Worm (Caenorhabditis elegans) whole organism, L1 larva: ENCODE data around the gene anmt-3.

Source experiments
- C16A3.4 ChIP-seq: fragments of 150-350 bp; optimal IDR thresholded peaks from 2 replicates; lab custom pipeline; 2014; ENCODE audit warnings: missing biosample characterization, missing genetic modification characterization
- C34B4.2 ChIP-seq: sonication (generic microtip); optimal IDR thresholded peaks from 2 replicates; lab custom pipeline; 2017; ENCODE audit warnings: mild to moderate bottlenecking, missing genetic modification characterization, missing compliant biosample characterization
- F16B12.6 ChIP-seq: fragments of 150-350 bp; optimal IDR thresholded peaks from 2 replicates; lab custom pipeline; 2014; ENCODE audit warnings: missing biosample characterization, missing genetic modification characterization
- Y116A8C.19 ChIP-seq: sonication (generic microtip); optimal IDR thresholded peaks from 2 replicates; lab custom pipeline; 2016; ENCODE audit warnings: missing compliant biosample characterization, missing genetic modification characterization, borderline replicate concordance
- ces-1 ChIP-seq: fragments of 150-350 bp; optimal IDR thresholded peaks from 2 replicates; lab custom pipeline; 2014; ENCODE audit warnings: missing biosample characterization, missing genetic modification reagents, missing genetic modification characterization
- dpl-1 ChIP-seq, 3 experiments: fragments of 150-350 bp in 2 of 3; sonication (generic microtip) in 1 of 3; optimal IDR thresholded peaks; 2 replicates each; lab custom pipeline; 2014 to 2017; ENCODE audit warnings: missing biosample characterization in 3 of 3, missing genetic modification characterization in 3 of 3, missing genetic modification reagents in 3 of 3
- dsc-1 ChIP-seq: sonication (generic microtip); optimal IDR thresholded peaks from 2 replicates; lab custom pipeline; 2016; ENCODE audit warnings: mild to moderate bottlenecking, missing genetic modification characterization, missing compliant biosample characterization
- efl-1 ChIP-seq, 4 experiments: fragments of 150-350 bp; optimal IDR thresholded peaks in 3 of 4; peaks in 1 of 4; 1 replicate in 1 of 4; 2 replicates in 3 of 4; lab custom pipeline; 2014; ENCODE audit warnings: missing biosample characterization in 2 of 4, missing genetic modification characterization in 2 of 4, missing genetic modification reagents in 2 of 4
- egl-27 ChIP-seq, 2 experiments: fragments of 150-350 bp in 1 of 2; sonication (generic microtip); optimal IDR thresholded peaks; 3 replicates each; lab custom pipeline; 2017 to 2018; ENCODE audit warnings: missing biosample characterization in 2 of 2, missing genetic modification characterization in 2 of 2, missing genetic modification reagents in 2 of 2
- elt-3 ChIP-seq, 6 experiments: fragments of 150-350 bp in 1 of 6; sonication (generic microtip); optimal IDR thresholded peaks; 2 replicates each; lab custom pipeline; 2017 to 2018; ENCODE audit warnings: missing biosample characterization in 6 of 6, missing genetic modification characterization in 6 of 6, inconsistent platforms in 1 of 6
- ets-5 ChIP-seq: fragments of 200-800 bp; sonication (Bioruptor generic); IDR thresholded peaks from 2 replicates; pipeline ENCODE4 v1.3.6; 2022; ENCODE audit warnings: missing genetic modification characterization, missing compliant biosample characterization
- grh-1 ChIP-seq: fragments of 200-800 bp; sonication (Bioruptor generic); IDR thresholded peaks from 2 replicates; pipeline ENCODE4 v1.3.6; 2022; ENCODE audit warnings: missing genetic modification reagents, missing genetic modification characterization, missing compliant biosample characterization
- lin-14 ChIP-seq: fragments of 200-800 bp; sonication (Bioruptor generic); optimal IDR thresholded peaks from 2 replicates; lab custom pipeline; 2018; ENCODE audit warnings: mild to moderate bottlenecking, missing genetic modification characterization, moderate library complexity, missing compliant biosample characterization
- lin-15B ChIP-seq: fragments of 150-350 bp; sonication (generic microtip); optimal IDR thresholded peaks from 3 replicates; lab custom pipeline; 2014; ENCODE audit warnings: missing biosample characterization, missing genetic modification characterization
- lin-35 ChIP-seq, 2 experiments: fragments of 150-350 bp; optimal IDR thresholded peaks; 2 replicates each; lab custom pipeline; 2014; ENCODE audit warnings: missing biosample characterization in 2 of 2, missing genetic modification characterization in 2 of 2, missing genetic modification reagents in 2 of 2
- lsy-2 ChIP-seq, 2 experiments: fragments of 150-350 bp; optimal IDR thresholded peaks; 2 replicates each; lab custom pipeline; 2014; ENCODE audit warnings: missing biosample characterization in 2 of 2, missing genetic modification characterization in 2 of 2
- mep-1 ChIP-seq: fragments of 150-350 bp; optimal IDR thresholded peaks from 2 replicates; lab custom pipeline; 2014; ENCODE audit warnings: missing biosample characterization, missing genetic modification characterization
- nhr-237 ChIP-seq: fragments of 150-350 bp; optimal IDR thresholded peaks from 2 replicates; lab custom pipeline; 2014; ENCODE audit warnings: missing biosample characterization, missing genetic modification characterization
- nhr-28 ChIP-seq: fragments of 150-350 bp; optimal IDR thresholded peaks from 2 replicates; lab custom pipeline; 2014; ENCODE audit warnings: missing biosample characterization, missing genetic modification characterization
- nhr-47 ChIP-seq: sonication (generic microtip); optimal IDR thresholded peaks from 2 replicates; lab custom pipeline; 2016; ENCODE audit warnings: mild to moderate bottlenecking, missing genetic modification characterization, moderate library complexity, missing compliant biosample characterization
- nhr-71 ChIP-seq: sonication (generic microtip); optimal IDR thresholded peaks from 2 replicates; lab custom pipeline; 2016; ENCODE audit warnings: mild to moderate bottlenecking, missing genetic modification characterization, moderate library complexity, missing compliant biosample characterization
- nhr-77 ChIP-seq: fragments of 150-350 bp; optimal IDR thresholded peaks from 2 replicates; lab custom pipeline; 2014; ENCODE audit warnings: missing biosample characterization, missing genetic modification characterization
- nhr-84 ChIP-seq: sonication (generic microtip); optimal IDR thresholded peaks from 2 replicates; lab custom pipeline; 2017; ENCODE audit warnings: missing biosample characterization, missing genetic modification characterization
- nhr-90 ChIP-seq: sonication (generic microtip); optimal IDR thresholded peaks from 2 replicates; lab custom pipeline; 2016; ENCODE audit warnings: mild to moderate bottlenecking, missing genetic modification characterization, missing compliant biosample characterization; ENCODE audit not compliant: poor library complexity
- pag-3 ChIP-seq: sonication (generic microtip); optimal IDR thresholded peaks from 2 replicates; lab custom pipeline; 2017; ENCODE audit warnings: missing genetic modification characterization, mild to moderate bottlenecking, missing compliant biosample characterization, antibody characterized with exemption, borderline replicate concordance; ENCODE audit not compliant: insufficient read depth
- pqm-1 ChIP-seq: sonication (generic microtip); optimal IDR thresholded peaks from 3 replicates; lab custom pipeline; 2017; ENCODE audit warnings: missing biosample characterization, missing genetic modification characterization
- rnt-1 ChIP-seq: sonication (generic microtip); optimal IDR thresholded peaks from 2 replicates; lab custom pipeline; 2016; ENCODE audit warnings: mild to moderate bottlenecking, missing genetic modification characterization, moderate library complexity, missing compliant biosample characterization
- sup-37 ChIP-seq: fragments of 200-800 bp; sonication (Bioruptor generic); optimal IDR thresholded peaks from 2 replicates; lab custom pipeline; 2018; ENCODE audit warnings: mild to moderate bottlenecking, missing genetic modification characterization, missing compliant biosample characterization
- swsn-7 ChIP-seq: sonication (generic microtip); optimal IDR thresholded peaks from 2 replicates; lab custom pipeline; 2016; ENCODE audit warnings: missing genetic modification characterization, missing compliant biosample characterization
- tbx-2 ChIP-seq: sonication (generic microtip); optimal IDR thresholded peaks from 2 replicates; lab custom pipeline; 2016; ENCODE audit warnings: missing genetic modification characterization, missing compliant biosample characterization
- tlp-1 ChIP-seq: fragments of 150-350 bp; optimal IDR thresholded peaks from 2 replicates; lab custom pipeline; 2014; ENCODE audit warnings: missing biosample characterization, missing genetic modification characterization
- unc-98 ChIP-seq: fragments of 200-800 bp; sonication (Bioruptor generic); IDR thresholded peaks from 2 replicates; pipeline ENCODE4 v1.3.6; 2022; ENCODE audit warnings: missing genetic modification characterization, missing compliant biosample characterization
- vab-15 ChIP-seq: sonication (generic microtip); optimal IDR thresholded peaks from 2 replicates; lab custom pipeline; 2017; ENCODE audit warnings: missing genotype, mild to moderate bottlenecking, missing genetic modification characterization, missing compliant biosample characterization

The anmt-3 gene

ce11 chrV:9991610-9992009 lies 33.5 kb upstream of the anmt-3 start, which contains the start of the genes rde-1 and trpp-6:
Gene rde-1, minus strand, starts transcription at chrV:9991642.
Gene trpp-6, plus strand, starts transcription at chrV:9991895.
- TF ChIP-seq ces-1 (no peak), nhr-28 (tag; lab: Kevin White, UChicago) (no peak), efl-1 (optimal IDR thresholded peaks at IDR 0.05; lab: Kevin White, UChicago) (peak in 1 of 2 experiments; percentile 45), efl-1 (GFP tag; optimal IDR thresholded peaks at IDR 0.05 in 1 of 2; lab: Kevin White, UChicago) (peak in 1 of 2 experiments; percentile 21), rnt-1 (peak; percentile 20), lin-35 (GFP tag; optimal IDR thresholded peaks at IDR 0.05; lab: Kevin White, UChicago) (peak in 1 of 2 experiments; percentile 11), dpl-1 (GFP tag; optimal IDR thresholded peaks at IDR 0.05; lab: Kevin White, UChicago) (peak in 2 of 3 experiments; percentile 15 to 32), nhr-47 (tag; lab: Kevin White, UChicago) (peak; percentile 28), elt-3 (tag; optimal IDR thresholded peaks at IDR 0.05; lab: Kevin White, UChicago) (no peak), pag-3 (tag; lab: Kevin White, UChicago) (no peak), mep-1 (peak; percentile 35), sup-37 (GFP tag; lab: Kevin White, UChicago) (no peak), swsn-7 (tag; lab: Kevin White, UChicago) (peak; percentile 4), F16B12.6 (tag; lab: Kevin White, UChicago) (peak; percentile 82), lsy-2 (tag; optimal IDR thresholded peaks at IDR 0.05; lab: Kevin White, UChicago) (peak; percentile 6 to 13), pqm-1 (tag; lab: Kevin White, UChicago) (no peak), tlp-1 (tag; lab: Kevin White, UChicago) (no peak), vab-15 (tag; lab: Kevin White, UChicago) (no peak), egl-27 (tag; optimal IDR thresholded peaks at IDR 0.05; lab: Kevin White, UChicago) (no peak), nhr-71 (tag; lab: Kevin White, UChicago) (peak; percentile 7)

ce11 chrV:9987688-9988087 lies 29.6 kb upstream of the anmt-3 start, which contains the start of gene C27H6.8:
Gene C27H6.8, minus strand, starts transcription at chrV:9987788.
- no peak for TF ChIP-seq efl-1 (optimal IDR thresholded peaks at IDR 0.05; lab: Kevin White, UChicago)
- TF ChIP-seq efl-1 (GFP tag; optimal IDR thresholded peaks at IDR 0.05 in 1 of 2; lab: Kevin White, UChicago): peak in 1 of 2 experiments; percentile 15
- TF ChIP-seq C34B4.2 (tag; lab: Kevin White, UChicago): no peak
- TF ChIP-seq, all 84 proteins: peak for 1

- TF ChIP-seq lin-35 (GFP tag; optimal IDR thresholded peaks at IDR 0.05; lab: Kevin White, UChicago) (peak in 1 of 2 experiments; percentile 16), grh-1 (GFP tag; lab: Robert Waterston, UW) (no peak), lin-15B (tag; lab: Kevin White, UChicago) (no peak), lsy-2 (tag; optimal IDR thresholded peaks at IDR 0.05; lab: Kevin White, UChicago) (no peak), rnt-1 (peak; percentile 1), nhr-237 (tag; lab: Kevin White, UChicago) (no peak)
- TF ChIP-seq, all 84 proteins: peak for 2
Measured at ce11 chrV:9986177-9986576, 28.0 kb upstream of the anmt-3 start, which contains the start of gene rmd-2. Gene rmd-2, minus strand, starts transcription at chrV:9986277.

ce11 chrV:9985227-9985864 lies 27.2 kb upstream of the anmt-3 start:
- peak; percentile 41 for TF ChIP-seq dsc-1 (tag; lab: Kevin White, UChicago)
- TF ChIP-seq nhr-84 (tag; lab: Kevin White, UChicago): no peak
- no peak for TF ChIP-seq ets-5 (GFP tag; lab: Robert Waterston, UW)
- TF ChIP-seq rnt-1: peak; percentile 27
- no peak for TF ChIP-seq C16A3.4 (tag; lab: Kevin White, UChicago)
- TF ChIP-seq tbx-2 (tag; lab: Kevin White, UChicago): no peak
- no peak for TF ChIP-seq Y116A8C.19
- TF ChIP-seq nhr-77: no peak
- TF ChIP-seq vab-15 (tag; lab: Kevin White, UChicago): no peak
- no peak for TF ChIP-seq unc-98 (GFP tag; lab: Robert Waterston, UW)
- TF ChIP-seq dpl-1 (GFP tag; optimal IDR thresholded peaks at IDR 0.05; lab: Kevin White, UChicago): no peak
- peak in 1 of 2 experiments; percentile 11 for TF ChIP-seq lsy-2 (tag; optimal IDR thresholded peaks at IDR 0.05; lab: Kevin White, UChicago)
- peak; percentile 46 for TF ChIP-seq nhr-71 (tag; lab: Kevin White, UChicago)
- peak; percentile 52 for TF ChIP-seq lin-14
- TF ChIP-seq ces-1: no peak
- TF ChIP-seq nhr-90: no peak
